Worm (Caenorhabditis elegans): ENCODE results near the gene gst-34.

DNA sequence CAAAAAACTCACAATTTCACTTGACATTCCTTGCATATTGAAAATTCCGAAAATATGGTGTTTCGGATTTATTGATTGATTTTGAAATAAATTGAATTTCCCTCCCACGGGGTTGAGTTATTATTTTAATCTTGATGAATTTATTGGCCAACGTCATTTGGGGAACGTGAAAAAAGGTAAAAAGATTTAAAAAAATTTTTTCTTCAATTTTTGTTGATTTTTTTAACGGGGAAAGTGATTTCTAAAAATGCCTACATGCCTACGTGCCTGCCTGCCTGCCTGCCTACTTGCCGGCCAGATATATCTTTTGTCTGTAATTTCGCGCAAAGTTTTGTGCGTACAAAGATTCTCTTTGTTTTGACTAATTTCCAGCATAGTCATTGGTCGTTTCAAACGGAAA lies 48.7 kb downstream of the gst-34 start, which contains the start of gene Y53F4B.24:
- no peak for TF ChIP-seq T22C8.4 (GFP tag; IDR thresholded peaks at IDR 0.05)
- TF ChIP-seq cog-1 (tag; optimal IDR thresholded peaks at IDR 0.05), result no peak
- TF ChIP-seq flt-1 (GFP tag; IDR thresholded peaks at IDR 0.05), result no peak
- TF ChIP-seq ref-1 (GFP tag; conservative IDR thresholded peaks at IDR 0.05), result no peak
- TF ChIP-seq med-1 (GFP tag; optimal IDR thresholded peaks at IDR 0.05; ENCODE audit: insufficient read depth), result no peak
- TF ChIP-seq ztf-23 (GFP tag; IDR thresholded peaks at IDR 0.05), result no peak
- no peak for TF ChIP-seq ztf-29 (GFP tag; IDR thresholded peaks at IDR 0.05)
- TF ChIP-seq klf-2 (GFP tag; conservative IDR thresholded peaks at IDR 0.05), result no peak
- no peak for TF ChIP-seq tab-1 (GFP tag; IDR thresholded peaks at IDR 0.05)
